Fruit fly (Drosophila melanogaster): Measurements from ENCODE around the gene ATP6AP2.

ATP6AP2 gene

dm6 chr3R:9234756-9235255 is 25.6 kb upstream of the ATP6AP2 start:
- TF ChIP-seq CG9705 (GFP tag; optimal IDR thresholded peaks at IDR 0.05) (no peak), Dfd (GFP tag; optimal IDR thresholded peaks at IDR 0.05) (peak; percentile 42)

- TF ChIP-seq fru (GFP tag; optimal IDR thresholded peaks at IDR 0.05) (peak; percentile 42), OdsH (GFP tag; optimal IDR thresholded peaks at IDR 0.05) (no peak), CG32264 (GFP tag; optimal IDR thresholded peaks at IDR 0.05) (no peak), Abd-B (GFP tag; optimal IDR thresholded peaks at IDR 0.05) (no peak), brk (GFP tag; optimal IDR thresholded peaks at IDR 0.05) (no peak), dmrt93B (GFP tag; optimal IDR thresholded peaks at IDR 0.05) (no peak), ey (GFP tag; optimal IDR thresholded peaks at IDR 0.05) (no peak), br (GFP tag; optimal IDR thresholded peaks at IDR 0.05) (peak; percentile 10), Vsx2 (GFP tag; optimal IDR thresholded peaks at IDR 0.05; ENCODE audit: partially characterized antibody) (no peak), sage (GFP tag; optimal IDR thresholded peaks at IDR 0.05) (no peak), usp (GFP tag; optimal IDR thresholded peaks at IDR 0.05) (no peak), rgr (GFP tag; optimal IDR thresholded peaks at IDR 0.05) (no peak), psq (GFP tag; optimal IDR thresholded peaks at IDR 0.05) (peak; percentile 97), woc (GFP tag; optimal IDR thresholded peaks at IDR 0.05) (no peak), GATAd (GFP tag; optimal IDR thresholded peaks at IDR 0.05) (no peak), Hnf4 (GFP tag; optimal IDR thresholded peaks at IDR 0.05) (no peak), CrebA (GFP tag; optimal IDR thresholded peaks at IDR 0.05; ENCODE audit: borderline replicate concordance) (no peak), pan (optimal IDR thresholded peaks at IDR 0.05) (no peak), Jra (GFP tag; optimal IDR thresholded peaks at IDR 0.05) (no peak), CG9705 (GFP tag; optimal IDR thresholded peaks at IDR 0.05) (no peak), Hr78 (GFP tag; optimal IDR thresholded peaks at IDR 0.05) (no peak), lola (GFP tag; optimal IDR thresholded peaks at IDR 0.05) (no peak), dsf (GFP tag; optimal IDR thresholded peaks at IDR 0.05; ENCODE audit: borderline replicate concordance) (no peak), Myc (optimal IDR thresholded peaks at IDR 0.05) (no peak), Rel (GFP tag; optimal IDR thresholded peaks at IDR 0.05) (no peak), Rel (tag; optimal IDR thresholded peaks at IDR 0.05) (no peak), Hr83 (GFP tag; optimal IDR thresholded peaks at IDR 0.05; ENCODE audit: poor library complexity, severe bottlenecking) (no peak), Mio (GFP tag; optimal IDR thresholded peaks at IDR 0.05) (no peak), dl (GFP tag; optimal IDR thresholded peaks at IDR 0.05; ENCODE audit: insufficient read depth in 1 of 2, partially characterized antibody in 2 of 2) (peak in 1 of 2 experiments; percentile 25), Dif (GFP tag; optimal IDR thresholded peaks at IDR 0.05; ENCODE audit: partially characterized antibody) (peak; percentile 17), sv (GFP tag; optimal IDR thresholded peaks at IDR 0.05) (no peak), tai (GFP tag; optimal IDR thresholded peaks at IDR 0.05) (no peak), Dfd (GFP tag; optimal IDR thresholded peaks at IDR 0.05) (no peak), N (GFP tag; optimal IDR thresholded peaks at IDR 0.05) (peak; percentile 55), foxo (GFP tag; optimal IDR thresholded peaks at IDR 0.05) (no peak), Sp1 (GFP tag; optimal IDR thresholded peaks at IDR 0.05) (no peak), HLH106 (tag; optimal IDR thresholded peaks at IDR 0.05) (no peak), jim (GFP tag; optimal IDR thresholded peaks at IDR 0.05) (no peak), h (GFP tag; optimal IDR thresholded peaks at IDR 0.05) (no peak)
These were observed 24.4 kb upstream of the ATP6AP2 start for dm6 chr3R:9236070-9236492.

dm6 chr3R:9236883-9237267 is 23.6 kb upstream of the ATP6AP2 start:
- no peak for TF ChIP-seq GATAd (GFP tag; optimal IDR thresholded peaks at IDR 0.05)
- TF ChIP-seq Myc (optimal IDR thresholded peaks at IDR 0.05), result no peak
- no peak for TF ChIP-seq CG9705 (GFP tag; optimal IDR thresholded peaks at IDR 0.05)
- no peak for TF ChIP-seq jim (GFP tag; optimal IDR thresholded peaks at IDR 0.05)
- TF ChIP-seq HLH106 (tag; optimal IDR thresholded peaks at IDR 0.05), result no peak
- no peak for TF ChIP-seq Hr78 (GFP tag; optimal IDR thresholded peaks at IDR 0.05)
- TF ChIP-seq fru (GFP tag; optimal IDR thresholded peaks at IDR 0.05), result peak; percentile 16
- TF ChIP-seq Mio (GFP tag; optimal IDR thresholded peaks at IDR 0.05), result no peak
- peak; percentile 26 for TF ChIP-seq Hnf4 (GFP tag; optimal IDR thresholded peaks at IDR 0.05)
- peak; percentile 97 for TF ChIP-seq Dif (GFP tag; optimal IDR thresholded peaks at IDR 0.05; ENCODE audit: partially characterized antibody)
- no peak for TF ChIP-seq Dfd (GFP tag; optimal IDR thresholded peaks at IDR 0.05)
- peak; percentile 42 for TF ChIP-seq brk (GFP tag; optimal IDR thresholded peaks at IDR 0.05)
- peak; percentile 31 to 60 for TF ChIP-seq foxo (GFP tag; optimal IDR thresholded peaks at IDR 0.05)
- TF ChIP-seq Rel (GFP tag; optimal IDR thresholded peaks at IDR 0.05), result peak; percentile 80
- peak; percentile 90 for TF ChIP-seq Rel (tag; optimal IDR thresholded peaks at IDR 0.05)
- no peak for TF ChIP-seq usp (GFP tag; optimal IDR thresholded peaks at IDR 0.05)
- TF ChIP-seq OdsH (GFP tag; optimal IDR thresholded peaks at IDR 0.05), result peak; percentile 22
- no peak for TF ChIP-seq Abd-B (GFP tag; optimal IDR thresholded peaks at IDR 0.05)
- no peak for TF ChIP-seq dsf (GFP tag; optimal IDR thresholded peaks at IDR 0.05; ENCODE audit: borderline replicate concordance)
- TF ChIP-seq dmrt93B (GFP tag; optimal IDR thresholded peaks at IDR 0.05), result no peak
- TF ChIP-seq Hr83 (GFP tag; optimal IDR thresholded peaks at IDR 0.05; ENCODE audit: poor library complexity, severe bottlenecking), result peak; percentile 79
- TF ChIP-seq dl (GFP tag; optimal IDR thresholded peaks at IDR 0.05; ENCODE audit: insufficient read depth in 1 of 2, partially characterized antibody in 2 of 2), result peak; percentile 88 to 94
- TF ChIP-seq sv (GFP tag; optimal IDR thresholded peaks at IDR 0.05), result peak; percentile 30
- TF ChIP-seq CG32264 (GFP tag; optimal IDR thresholded peaks at IDR 0.05), result peak; percentile 55
- peak; percentile 50 for TF ChIP-seq sage (GFP tag; optimal IDR thresholded peaks at IDR 0.05)
- no peak for TF ChIP-seq ey (GFP tag; optimal IDR thresholded peaks at IDR 0.05)
- TF ChIP-seq Jra (GFP tag; optimal IDR thresholded peaks at IDR 0.05), result peak; percentile 28
- TF ChIP-seq psq (GFP tag; optimal IDR thresholded peaks at IDR 0.05), result peak; percentile 58
- peak; percentile 40 for TF ChIP-seq Sp1 (GFP tag; optimal IDR thresholded peaks at IDR 0.05)
- TF ChIP-seq Vsx2 (GFP tag; optimal IDR thresholded peaks at IDR 0.05; ENCODE audit: partially characterized antibody), result peak; percentile 77
- no peak for TF ChIP-seq pan (optimal IDR thresholded peaks at IDR 0.05)
- peak; percentile 58 for TF ChIP-seq br (GFP tag; optimal IDR thresholded peaks at IDR 0.05)
- peak; percentile 41 for TF ChIP-seq tai (GFP tag; optimal IDR thresholded peaks at IDR 0.05)
- TF ChIP-seq N (GFP tag; optimal IDR thresholded peaks at IDR 0.05), result no peak
- no peak for TF ChIP-seq woc (GFP tag; optimal IDR thresholded peaks at IDR 0.05)
- peak; percentile 63 for TF ChIP-seq h (GFP tag; optimal IDR thresholded peaks at IDR 0.05)
- no peak for TF ChIP-seq CrebA (GFP tag; optimal IDR thresholded peaks at IDR 0.05; ENCODE audit: borderline replicate concordance)
- TF ChIP-seq rgr (GFP tag; optimal IDR thresholded peaks at IDR 0.05), result peak; percentile 51
- TF ChIP-seq lola (GFP tag; optimal IDR thresholded peaks at IDR 0.05), result no peak

Data from whole organism, wandering third instar larva.